Worm (Caenorhabditis elegans): ENCODE data around the gene nhr-291.

The nhr-291 gene

ce11 chrV:15318638-15319037, at the start of gene nhr-291:
nhr-291 (plus strand) TSS chrV:15318961.
- no peak for TF ChIP-seq pes-1 (GFP tag; IDR thresholded peaks at IDR 0.05)
- TF ChIP-seq B0310.2 (tag; optimal IDR thresholded peaks at IDR 0.05), result no peak
- no peak for TF ChIP-seq aly-1 (tag; optimal IDR thresholded peaks at IDR 0.05)
- TF ChIP-seq ets-7 (tag; optimal IDR thresholded peaks at IDR 0.05), result no peak
- TF ChIP-seq tbx-11 (GFP tag; IDR thresholded peaks at IDR 0.05), result no peak
- TF ChIP-seq ceh-36 (tag; optimal IDR thresholded peaks at IDR 0.05), result no peak
- TF ChIP-seq tra-4 (tag; optimal IDR thresholded peaks at IDR 0.05), result no peak
- no peak for TF ChIP-seq hmg-4 (GFP tag; optimal IDR thresholded peaks at IDR 0.05)
- no peak for TF ChIP-seq scrt-1 (GFP tag; IDR thresholded peaks at IDR 0.05)
- TF ChIP-seq hmbx-1 (tag; optimal IDR thresholded peaks at IDR 0.05), result no peak
- TF ChIP-seq hnd-1 (tag; optimal IDR thresholded peaks at IDR 0.05), result no peak
- TF ChIP-seq sea-1 (GFP tag; conservative IDR thresholded peaks at IDR 0.05), result no peak
- no peak for TF ChIP-seq tbx-37 (GFP tag; conservative IDR thresholded peaks at IDR 0.05)

DNA sequence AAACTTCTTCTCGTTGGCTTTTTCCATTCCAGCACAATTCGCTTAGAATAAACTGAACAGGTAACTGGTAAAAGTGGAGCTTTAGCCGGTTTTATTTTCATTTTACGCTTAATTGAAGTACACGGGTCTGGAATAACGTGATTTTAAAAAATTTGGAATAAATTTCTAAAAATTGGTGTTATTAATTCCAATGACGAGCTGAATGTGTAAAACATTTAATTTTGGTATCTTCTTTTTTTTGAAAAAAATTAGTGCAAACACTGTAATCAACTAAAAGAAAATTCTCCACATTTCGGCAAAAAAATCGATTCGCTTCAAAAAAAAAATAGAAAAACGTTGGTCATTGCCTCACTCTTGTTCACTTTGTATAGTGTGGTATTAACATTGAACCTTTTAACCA, 46.5 kb upstream of the nhr-291 start, which contains the start of gene T10H4.4:
Gene T10H4.4 (minus strand): TSS at position 101 of the 400 bp plus-strand sequence.
- no peak for TF ChIP-seq hmg-4 (GFP tag; optimal IDR thresholded peaks at IDR 0.05)
- TF ChIP-seq aly-1 (tag; optimal IDR thresholded peaks at IDR 0.05), result no peak
- no peak for TF ChIP-seq hnd-1 (tag; optimal IDR thresholded peaks at IDR 0.05)
- TF ChIP-seq scrt-1 (GFP tag; IDR thresholded peaks at IDR 0.05), result no peak
- TF ChIP-seq pes-1 (GFP tag; IDR thresholded peaks at IDR 0.05), result no peak
- TF ChIP-seq sea-1 (GFP tag; conservative IDR thresholded peaks at IDR 0.05), result no peak
- no peak for TF ChIP-seq ceh-36 (tag; optimal IDR thresholded peaks at IDR 0.05)
- TF ChIP-seq tbx-37 (GFP tag; conservative IDR thresholded peaks at IDR 0.05), result no peak
- no peak for TF ChIP-seq B0310.2 (tag; optimal IDR thresholded peaks at IDR 0.05)
- TF ChIP-seq ceh-13 (GFP tag; optimal IDR thresholded peaks at IDR 0.05), result no peak
- no peak for TF ChIP-seq F13C5.2 (tag; optimal IDR thresholded peaks at IDR 0.05)
- TF ChIP-seq ama-1 (optimal IDR thresholded peaks at IDR 0.05), result no peak
- TF ChIP-seq flt-1 (GFP tag; IDR thresholded peaks at IDR 0.05), result no peak
- TF ChIP-seq tra-4 (tag; optimal IDR thresholded peaks at IDR 0.05), result no peak
- TF ChIP-seq ets-7 (tag; optimal IDR thresholded peaks at IDR 0.05), result no peak
- TF ChIP-seq hmbx-1 (tag; optimal IDR thresholded peaks at IDR 0.05), result no peak

- TF ChIP-seq ets-7 (tag; optimal IDR thresholded peaks at IDR 0.05), result no peak
- TF ChIP-seq F13C5.2 (tag; optimal IDR thresholded peaks at IDR 0.05), result no peak
- no peak for TF ChIP-seq tbx-37 (GFP tag; conservative IDR thresholded peaks at IDR 0.05)
- no peak for TF ChIP-seq ceh-36 (tag; optimal IDR thresholded peaks at IDR 0.05)
- no peak for TF ChIP-seq pes-1 (GFP tag; IDR thresholded peaks at IDR 0.05)
- no peak for TF ChIP-seq tra-4 (tag; optimal IDR thresholded peaks at IDR 0.05)
- TF ChIP-seq flt-1 (GFP tag; IDR thresholded peaks at IDR 0.05), result no peak
Measured at ce11 chrV:15274757-15275156, 44.0 kb upstream of the nhr-291 start, which contains the start of gene srw-16. srw-16 (minus strand) TSS chrV:15274857.

- no peak for TF ChIP-seq F13C5.2 (tag; optimal IDR thresholded peaks at IDR 0.05)
- TF ChIP-seq B0310.2 (tag; optimal IDR thresholded peaks at IDR 0.05), result no peak
- TF ChIP-seq tbx-11 (GFP tag; IDR thresholded peaks at IDR 0.05), result no peak
- TF ChIP-seq hmbx-1 (tag; optimal IDR thresholded peaks at IDR 0.05), result no peak
- no peak for TF ChIP-seq scrt-1 (GFP tag; IDR thresholded peaks at IDR 0.05)
Measured at ce11 chrV:15276915-15277314, 41.8 kb upstream of the nhr-291 start, which contains the start of gene srw-17. srw-17 (minus strand) TSS chrV:15277015.

DNA sequence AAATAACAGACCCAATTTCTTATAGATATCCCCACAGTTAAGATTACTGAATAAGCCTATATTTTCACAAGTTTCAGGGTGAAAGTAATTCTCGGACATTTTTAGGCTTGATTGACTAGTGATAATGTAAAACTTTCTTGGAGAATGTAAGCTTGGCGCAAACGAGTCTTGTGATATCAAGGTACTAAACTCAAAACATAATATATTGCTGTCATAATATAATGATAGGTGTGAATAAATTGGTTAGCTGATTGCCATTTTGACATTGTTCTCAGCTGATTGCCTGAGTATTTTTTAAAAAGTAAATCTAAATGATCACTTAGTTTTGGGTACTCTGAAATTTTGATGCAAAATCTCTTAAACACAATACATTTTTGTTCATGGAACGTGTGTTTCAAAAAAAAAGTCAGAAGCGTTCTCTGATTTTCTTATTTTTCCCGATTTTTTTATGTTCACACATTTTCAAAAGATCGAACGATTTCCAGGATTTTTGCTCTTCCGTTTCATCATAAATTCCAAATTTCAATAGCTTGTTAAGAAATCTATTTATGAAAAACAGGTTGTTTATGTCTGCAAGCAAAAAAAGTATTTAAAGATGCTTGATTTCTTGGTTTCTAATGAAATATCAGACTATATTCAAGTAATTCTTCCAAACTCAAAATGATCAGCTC, 37.3 kb upstream of the nhr-291 start, which contains the start of the genes srw-19 and srx-51:
Gene srw-19 (minus strand): TSS at position 101 of the 671 bp plus-strand sequence.
Gene srx-51 (plus strand): TSS at position 621 of the 671 bp plus-strand sequence.
- TF ChIP-seq ama-1 (optimal IDR thresholded peaks at IDR 0.05) (no peak), ets-7 (tag; optimal IDR thresholded peaks at IDR 0.05) (no peak), sea-1 (GFP tag; conservative IDR thresholded peaks at IDR 0.05) (no peak), hmg-4 (GFP tag; optimal IDR thresholded peaks at IDR 0.05) (no peak), tra-4 (tag; optimal IDR thresholded peaks at IDR 0.05) (no peak), F13C5.2 (tag; optimal IDR thresholded peaks at IDR 0.05) (no peak), ceh-13 (GFP tag; optimal IDR thresholded peaks at IDR 0.05) (no peak), aly-1 (tag; optimal IDR thresholded peaks at IDR 0.05) (no peak), hmbx-1 (tag; optimal IDR thresholded peaks at IDR 0.05) (no peak), flt-1 (GFP tag; IDR thresholded peaks at IDR 0.05) (no peak), tbx-37 (GFP tag; conservative IDR thresholded peaks at IDR 0.05) (no peak), B0310.2 (tag; optimal IDR thresholded peaks at IDR 0.05) (no peak), hnd-1 (tag; optimal IDR thresholded peaks at IDR 0.05) (no peak), scrt-1 (GFP tag; IDR thresholded peaks at IDR 0.05) (no peak)

DNA sequence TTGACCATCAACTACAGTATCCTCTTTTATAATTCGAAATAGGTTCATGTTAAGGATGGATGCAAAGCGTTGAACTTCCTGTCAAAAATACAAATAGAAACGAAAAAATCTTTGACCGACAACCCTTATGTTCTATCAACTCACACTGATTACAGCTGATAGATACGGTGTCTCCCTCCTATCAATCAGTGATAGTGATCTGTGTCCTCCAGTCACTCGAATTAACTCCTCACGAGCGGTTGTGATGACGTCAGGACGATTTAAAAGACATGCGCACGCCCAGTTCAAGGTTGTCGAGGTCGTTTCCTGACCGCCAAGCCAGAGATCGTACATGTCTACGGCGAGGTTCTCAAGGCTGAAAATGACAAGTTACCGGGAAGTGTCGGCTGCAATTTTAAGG, 32.8 kb upstream of the nhr-291 start:
- no peak for TF ChIP-seq scrt-1 (GFP tag; IDR thresholded peaks at IDR 0.05)
- no peak for TF ChIP-seq hnd-1 (tag; optimal IDR thresholded peaks at IDR 0.05)
- TF ChIP-seq tra-4 (tag; optimal IDR thresholded peaks at IDR 0.05), result no peak
- no peak for TF ChIP-seq ceh-13 (GFP tag; optimal IDR thresholded peaks at IDR 0.05)
- no peak for TF ChIP-seq flt-1 (GFP tag; IDR thresholded peaks at IDR 0.05)
- TF ChIP-seq hmbx-1 (tag; optimal IDR thresholded peaks at IDR 0.05), result no peak
- TF ChIP-seq tbx-37 (GFP tag; conservative IDR thresholded peaks at IDR 0.05), result no peak
- TF ChIP-seq ama-1 (optimal IDR thresholded peaks at IDR 0.05), result no peak
- no peak for TF ChIP-seq B0310.2 (tag; optimal IDR thresholded peaks at IDR 0.05)
- no peak for TF ChIP-seq pes-1 (GFP tag; IDR thresholded peaks at IDR 0.05)
- no peak for TF ChIP-seq F13C5.2 (tag; optimal IDR thresholded peaks at IDR 0.05)
- no peak for TF ChIP-seq ets-7 (tag; optimal IDR thresholded peaks at IDR 0.05)

- TF ChIP-seq scrt-1 (GFP tag; IDR thresholded peaks at IDR 0.05) (no peak), pes-1 (GFP tag; IDR thresholded peaks at IDR 0.05) (no peak), hmbx-1 (tag; optimal IDR thresholded peaks at IDR 0.05) (no peak), tra-4 (tag; optimal IDR thresholded peaks at IDR 0.05) (no peak), sea-1 (GFP tag; conservative IDR thresholded peaks at IDR 0.05) (no peak), tbx-11 (GFP tag; IDR thresholded peaks at IDR 0.05) (no peak), F13C5.2 (tag; optimal IDR thresholded peaks at IDR 0.05) (no peak), ceh-36 (tag; optimal IDR thresholded peaks at IDR 0.05) (no peak), hmg-4 (GFP tag; optimal IDR thresholded peaks at IDR 0.05) (no peak)
Measured at ce11 chrV:15287856-15288255, 30.9 kb upstream of the nhr-291 start, which contains the start of gene cyp-34A1. cyp-34A1 (minus strand) TSS chrV:15287956.

All from whole organism, early embryonic.